Worm (Caenorhabditis elegans) whole organism, young adult: ENCODE data around the gene pbo-6.

Source experiments
- C17E4.6 ChIP-seq: fragments of 200-800 bp; sonication (Bioruptor generic); IDR thresholded peaks from 2 replicates; pipeline ENCODE4 v1.3.6; 2022; ENCODE audit warnings: missing genetic modification reagents, missing genetic modification characterization, missing compliant biosample characterization
- D2030.7 ChIP-seq: fragments of 200-800 bp; sonication (Bioruptor generic); IDR thresholded peaks from 2 replicates; pipeline ENCODE4 v1.3.6; 2022; ENCODE audit warnings: missing genetic modification reagents, missing genetic modification characterization, missing compliant biosample characterization
- F22D6.2 ChIP-seq: sonication (generic microtip); optimal IDR thresholded peaks from 2 replicates; lab custom pipeline; 2016; ENCODE audit warnings: mild to moderate bottlenecking, missing genetic modification characterization, missing compliant biosample characterization
- F39B2.1 ChIP-seq: fragments of 200-800 bp; sonication (Bioruptor generic); IDR thresholded peaks from 2 replicates; pipeline ENCODE4 v1.3.6; 2022; ENCODE audit warnings: missing genetic modification reagents, missing genetic modification characterization, missing compliant biosample characterization
- Y53G8AR.9 ChIP-seq: fragments of 200-800 bp; sonication (Bioruptor generic); conservative IDR thresholded peaks from 2 replicates; pipeline ENCODE4 v1.3.6; 2022; ENCODE audit warnings: missing genetic modification reagents, missing genetic modification characterization, missing compliant biosample characterization
- Y56A3A.18 ChIP-seq: fragments of 200-800 bp; sonication (Bioruptor generic); IDR thresholded peaks from 2 replicates; pipeline ENCODE4 v1.3.6; 2022; ENCODE audit warnings: missing genetic modification reagents, missing genetic modification characterization, missing compliant biosample characterization
- ZK185.1 ChIP-seq: sonication (generic microtip); optimal IDR thresholded peaks from 2 replicates; lab custom pipeline; 2016; ENCODE audit warnings: mild to moderate bottlenecking, missing genetic modification characterization, missing compliant biosample characterization; ENCODE audit not compliant: poor library complexity, severe bottlenecking
- ama-1 ChIP-seq, 3 experiments: fragments of 150-350 bp in 1 of 3; sonication (generic microtip) in 2 of 3; optimal IDR thresholded peaks; 2 replicates each; lab custom pipeline; 2014 to 2018; ENCODE audit warnings: missing biosample characterization in 2 of 3, missing genetic modification characterization in 2 of 3, missing genetic modification reagents in 2 of 3
- aptf-3 ChIP-seq: fragments of 200-800 bp; sonication (Bioruptor generic); IDR thresholded peaks from 2 replicates; pipeline ENCODE4 v1.3.6; 2022; ENCODE audit warnings: missing genetic modification characterization, missing compliant biosample characterization
- attf-3 ChIP-seq: fragments of 200-800 bp; sonication (Bioruptor generic); conservative IDR thresholded peaks from 2 replicates; pipeline ENCODE4 v1.3.6; 2022; ENCODE audit warnings: missing genetic modification reagents, missing genetic modification characterization, missing compliant biosample characterization
- bed-2 ChIP-seq: fragments of 200-800 bp; sonication (Bioruptor generic); IDR thresholded peaks from 2 replicates; pipeline ENCODE4 v1.3.6; 2022; ENCODE audit warnings: missing genetic modification reagents, missing genetic modification characterization, missing compliant biosample characterization
- ceh-27 ChIP-seq: fragments of 200-800 bp; sonication (Bioruptor generic); optimal IDR thresholded peaks from 2 replicates; lab custom pipeline; 2018; ENCODE audit warnings: mild to moderate bottlenecking, missing genetic modification characterization, moderate library complexity, missing compliant biosample characterization
- ceh-40 ChIP-seq: fragments of 200-800 bp; sonication (Bioruptor generic); IDR thresholded peaks from 2 replicates; pipeline ENCODE4 v1.3.6; 2022; ENCODE audit warnings: missing genetic modification characterization, missing compliant biosample characterization
- ceh-58 ChIP-seq: fragments of 200-800 bp; sonication (Bioruptor generic); IDR thresholded peaks from 2 replicates; pipeline ENCODE4 v1.3.6; 2022; ENCODE audit warnings: missing genetic modification characterization, missing compliant biosample characterization
- chd-7 ChIP-seq: sonication (generic microtip); optimal IDR thresholded peaks from 2 replicates; lab custom pipeline; 2016; ENCODE audit warnings: mild to moderate bottlenecking, missing genetic modification characterization, moderate library complexity, missing compliant biosample characterization
- ekl-4 ChIP-seq: fragments of 200-800 bp; sonication (Bioruptor generic); IDR thresholded peaks from 2 replicates; pipeline ENCODE4 v1.3.6; 2022; ENCODE audit warnings: missing genetic modification reagents, missing genetic modification characterization, missing compliant biosample characterization
- gei-17 ChIP-seq: fragments of 200-800 bp; sonication (Bioruptor generic); optimal IDR thresholded peaks from 2 replicates; lab custom pipeline; 2018; ENCODE audit warnings: mild to moderate bottlenecking, missing genetic modification characterization, missing compliant biosample characterization
- hlh-26 ChIP-seq: fragments of 200-800 bp; sonication (Bioruptor generic); conservative IDR thresholded peaks from 2 replicates; pipeline ENCODE4 v1.3.6; 2022; ENCODE audit warnings: missing genetic modification reagents, missing genetic modification characterization, missing compliant biosample characterization
- lin-26 ChIP-seq: fragments of 200-800 bp; sonication (Bioruptor generic); IDR thresholded peaks from 2 replicates; pipeline ENCODE4 v1.3.6; 2022; ENCODE audit warnings: missing genetic modification reagents, missing genetic modification characterization, missing compliant biosample characterization
- lin-35 ChIP-seq, 3 experiments: fragments of 150-350 bp in 2 of 3; sonication (generic microtip) in 1 of 3; optimal IDR thresholded peaks; 2 replicates each; lab custom pipeline; 2014 to 2018; ENCODE audit warnings: missing biosample characterization in 3 of 3, missing genetic modification characterization in 3 of 3, missing genetic modification reagents in 3 of 3
- lin-40 ChIP-seq: sonication (generic microtip); optimal IDR thresholded peaks from 2 replicates; lab custom pipeline; 2016; ENCODE audit warnings: missing genetic modification characterization, mild to moderate bottlenecking, missing compliant biosample characterization, missing genotype, missing genetic modification reagents
- lsy-27 ChIP-seq: sonication (generic microtip); optimal IDR thresholded peaks from 2 replicates; lab custom pipeline; 2017; ENCODE audit warnings: missing genetic modification characterization, mild to moderate bottlenecking, missing compliant biosample characterization, antibody characterized with exemption, missing genotype, borderline replicate concordance; ENCODE audit not compliant: insufficient read depth
- madf-8 ChIP-seq: fragments of 200-800 bp; sonication (Bioruptor generic); conservative IDR thresholded peaks from 2 replicates; pipeline ENCODE4 v1.3.6; 2022; ENCODE audit warnings: missing genetic modification reagents, missing genetic modification characterization, missing compliant biosample characterization
- mcd-1 ChIP-seq: fragments of 200-800 bp; sonication (Bioruptor generic); IDR thresholded peaks from 2 replicates; pipeline ENCODE4 v1.3.6; 2022; ENCODE audit warnings: missing genetic modification reagents, missing genetic modification characterization, missing compliant biosample characterization
- mes-4 ChIP-seq: sonication (generic microtip); optimal IDR thresholded peaks from 2 replicates; lab custom pipeline; 2016; ENCODE audit warnings: missing genotype, missing genetic modification characterization, missing compliant biosample characterization
- nfya-2 ChIP-seq: fragments of 200-800 bp; sonication (Bioruptor generic); IDR thresholded peaks from 2 replicates; pipeline ENCODE4 v1.3.6; 2022; ENCODE audit warnings: missing genetic modification reagents, missing genetic modification characterization, missing compliant biosample characterization
- nhr-27 ChIP-seq: fragments of 200-800 bp; sonication (Bioruptor generic); optimal IDR thresholded peaks from 2 replicates; lab custom pipeline; 2018; ENCODE audit warnings: mild to moderate bottlenecking, missing genetic modification characterization, moderate library complexity, missing compliant biosample characterization
- pbrm-1 ChIP-seq: fragments of 200-800 bp; sonication (Bioruptor generic); IDR thresholded peaks from 2 replicates; pipeline ENCODE4 v1.3.6; 2022; ENCODE audit warnings: missing genetic modification reagents, missing genetic modification characterization, missing compliant biosample characterization
- rcor-1 ChIP-seq: fragments of 200-800 bp; sonication (Bioruptor generic); IDR thresholded peaks from 2 replicates; pipeline ENCODE4 v1.3.6; 2022; ENCODE audit warnings: missing genetic modification reagents, missing genetic modification characterization, missing compliant biosample characterization
- sdz-38 ChIP-seq: sonication (generic microtip); optimal IDR thresholded peaks from 2 replicates; lab custom pipeline; 2016; ENCODE audit warnings: missing genotype, missing genetic modification characterization, missing compliant biosample characterization
- sea-2 ChIP-seq: fragments of 200-800 bp; sonication (Bioruptor generic); IDR thresholded peaks from 2 replicates; pipeline ENCODE4 v1.3.6; 2022; ENCODE audit warnings: missing genetic modification characterization, missing compliant biosample characterization
- snpc-1.3 ChIP-seq: sonication (generic microtip); optimal IDR thresholded peaks from 2 replicates; lab custom pipeline; 2017; ENCODE audit warnings: missing genetic modification characterization, mild to moderate bottlenecking, missing compliant biosample characterization, antibody characterized with exemption, moderate library complexity, missing genotype, missing genetic modification reagents; ENCODE audit not compliant: insufficient read depth
- snpc-4 ChIP-seq, 5 experiments: fragments of 150-350 bp in 1 of 5; sonication (generic microtip) in 4 of 5; optimal IDR thresholded peaks; 2 replicates each; lab custom pipeline; 2014 to 2018; ENCODE audit warnings: missing genetic modification characterization in 5 of 5, missing biosample characterization in 3 of 5, antibody characterized with exemption in 2 of 5, mild to moderate bottlenecking in 2 of 5, missing compliant biosample characterization in 2 of 5, missing genotype in 2 of 5, moderate library complexity in 2 of 5, missing genetic modification reagents in 1 of 5
- somi-1 ChIP-seq: fragments of 200-800 bp; sonication (Bioruptor generic); optimal IDR thresholded peaks from 2 replicates; lab custom pipeline; 2018; ENCODE audit warnings: mild to moderate bottlenecking, missing genetic modification characterization, missing compliant biosample characterization
- unc-62 ChIP-seq: fragments of 150-350 bp; optimal IDR thresholded peaks from 2 replicates; lab custom pipeline; 2014; ENCODE audit warnings: missing biosample characterization, missing genetic modification reagents, missing genetic modification characterization
- xnd-1 ChIP-seq: sonication (generic microtip); optimal IDR thresholded peaks from 2 replicates; lab custom pipeline; 2016; ENCODE audit warnings: missing genotype, missing genetic modification reagents, missing genetic modification characterization, missing compliant biosample characterization
- ztf-18 ChIP-seq: sonication (generic microtip); optimal IDR thresholded peaks from 2 replicates; lab custom pipeline; 2016; ENCODE audit warnings: missing genotype, mild to moderate bottlenecking, missing genetic modification characterization, missing compliant biosample characterization
- ztf-26 ChIP-seq: sonication (generic microtip); optimal IDR thresholded peaks from 2 replicates; lab custom pipeline; 2017; ENCODE audit warnings: missing genetic modification characterization, missing compliant biosample characterization
- ztf-6 ChIP-seq: fragments of 200-800 bp; sonication (Bioruptor generic); IDR thresholded peaks from 2 replicates; pipeline ENCODE4 v1.3.6; 2022; ENCODE audit warnings: missing genetic modification reagents, missing genetic modification characterization, missing compliant biosample characterization

pbo-6 gene

DNA sequence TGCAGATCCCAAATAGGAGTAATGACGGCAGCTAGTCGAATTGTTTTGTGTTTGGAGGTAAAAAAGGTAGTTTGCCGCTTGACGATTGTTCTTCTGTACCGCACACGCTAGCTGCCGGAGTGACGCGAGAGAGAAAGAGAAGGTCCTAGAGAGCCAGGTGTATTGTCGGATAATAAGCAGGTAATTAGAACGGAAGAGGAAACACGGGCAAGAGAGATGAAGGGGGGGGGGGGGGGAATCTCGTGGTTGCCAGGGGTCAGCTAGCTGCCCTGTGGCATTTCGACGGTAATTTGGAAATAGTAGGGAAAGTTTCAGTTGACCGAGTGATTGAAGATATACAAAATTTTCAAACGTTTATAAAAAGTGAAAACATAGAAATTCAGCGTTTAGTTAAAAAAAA, 15.0 kb upstream of the pbo-6 start, which contains the start of gene crb-1:
TSS of gene crb-1 (minus strand) at position 147 of the 400 bp plus-strand sequence.
- TF ChIP-seq pbrm-1, result no peak
- TF ChIP-seq nfya-2 (GFP tag; lab: Robert Waterston, UW), result no peak
- no peak for TF ChIP-seq F22D6.2
- no peak for TF ChIP-seq madf-8 (GFP tag; lab: Robert Waterston, UW)
- TF ChIP-seq sea-2 (GFP tag; lab: Robert Waterston, UW), result no peak
- TF ChIP-seq ztf-18 (tag; lab: Kevin White, UChicago), result no peak
- TF ChIP-seq F39B2.1, result no peak
- TF ChIP-seq snpc-4 (GFP tag; optimal IDR thresholded peaks at IDR 0.05; lab: Kevin White, UChicago), result no peak
- TF ChIP-seq snpc-4 (tag; optimal IDR thresholded peaks at IDR 0.05; lab: Kevin White, UChicago), result no peak

DNA sequence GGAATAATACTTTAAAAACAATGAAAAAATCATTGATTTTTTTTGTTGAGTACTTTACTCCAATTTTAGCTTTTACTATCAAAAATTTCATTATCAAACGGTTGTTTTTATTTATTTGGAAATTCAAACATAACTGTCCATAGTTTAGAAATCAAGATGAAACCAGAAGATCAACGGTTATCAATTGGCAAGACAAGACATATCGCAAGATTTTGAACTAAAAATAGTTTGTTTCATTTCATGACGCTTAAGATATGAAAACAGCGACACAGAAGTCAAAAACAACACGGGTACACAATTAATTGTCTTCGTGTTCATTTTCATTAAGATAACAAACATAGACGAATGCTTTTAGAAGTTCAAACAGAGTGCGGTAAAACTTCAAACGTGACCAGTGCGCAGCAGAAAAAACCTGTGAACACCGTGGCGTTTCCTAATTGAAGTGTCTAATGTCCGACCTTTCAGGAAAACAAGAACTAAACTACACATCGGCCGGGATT, 11.3 kb upstream of the pbo-6 start:
- TF ChIP-seq C17E4.6 (no peak), aptf-3 (GFP tag; lab: Robert Waterston, UW) (no peak), rcor-1 (no peak), attf-3 (GFP tag; lab: Robert Waterston, UW) (no peak), D2030.7 (GFP tag; lab: Robert Waterston, UW) (no peak), ceh-27 (GFP tag; lab: Kevin White, UChicago) (no peak), mes-4 (no peak), lin-40 (tag; lab: Kevin White, UChicago) (no peak), unc-62 (GFP tag; lab: Kevin White, UChicago) (no peak), sdz-38 (no peak), snpc-1.3 (tag; lab: Kevin White, UChicago) (no peak), ztf-6 (GFP tag; lab: Robert Waterston, UW) (no peak), bed-2 (GFP tag; lab: Robert Waterston, UW) (no peak), hlh-26 (no peak), mcd-1 (GFP tag; lab: Robert Waterston, UW) (no peak), ceh-58 (GFP tag; lab: Robert Waterston, UW) (no peak)

DNA sequence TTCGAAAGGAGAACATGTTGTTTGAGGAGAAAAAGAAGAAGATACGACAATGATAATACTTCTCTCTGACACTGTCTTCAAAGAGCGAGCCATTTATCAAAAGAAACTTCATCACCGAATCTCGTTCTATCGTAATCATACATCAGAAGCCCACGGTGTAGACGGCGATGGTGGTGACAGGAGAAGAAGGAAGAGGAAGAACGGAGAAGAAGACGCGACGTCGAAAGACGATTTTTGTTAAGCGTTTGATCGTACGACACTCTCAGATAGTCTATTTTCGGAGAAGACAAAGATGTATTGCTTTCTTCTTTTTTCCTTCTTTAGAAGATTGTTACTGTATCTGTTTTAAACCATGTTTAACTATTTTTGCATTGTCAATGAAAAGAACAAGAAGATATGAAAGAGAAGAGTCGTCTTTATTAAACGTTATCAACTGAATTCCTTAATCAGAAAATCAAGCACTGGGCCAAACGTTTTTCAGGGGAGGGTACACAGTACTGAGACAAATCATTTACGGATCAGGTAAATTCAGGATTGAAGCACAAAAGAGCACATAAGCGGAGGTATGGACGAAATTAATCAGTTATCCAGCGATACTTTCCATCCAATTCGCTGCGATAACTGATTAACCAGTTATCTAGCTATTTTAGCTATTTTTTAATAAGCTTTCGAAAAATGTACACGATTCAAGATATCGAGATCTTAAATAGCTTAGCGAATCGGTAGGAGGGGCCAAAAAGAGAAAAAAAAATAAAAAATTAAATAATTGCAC, 8.8 kb upstream of the pbo-6 start:
- TF ChIP-seq lin-26 (peak; percentile 57; the same call in 1 of the 2 replicates), mcd-1 (GFP tag; lab: Robert Waterston, UW) (0 out of 2 replicates have a peak, but pooled peaks have one; percentile 3), chd-7 (tag; lab: Kevin White, UChicago) (peak; percentile 38), ceh-40 (GFP tag; lab: Robert Waterston, UW) (0 out of 2 replicates have a peak, but pooled peaks have one; percentile 14), lin-40 (tag; lab: Kevin White, UChicago) (peak; percentile 47), sdz-38 (no peak), nhr-27 (tag; lab: Kevin White, UChicago) (peak; percentile 26), Y53G8AR.9 (GFP tag; lab: Robert Waterston, UW) (0 out of 2 replicates have a peak, but pooled peaks have one; percentile 16), Y56A3A.18 (GFP tag; lab: Robert Waterston, UW) (0 out of 2 replicates have a peak, but pooled peaks have one; percentile 7), lin-35 (GFP tag; optimal IDR thresholded peaks at IDR 0.05; lab: Kevin White, UChicago) (peak in 1 of 3 experiments; percentile 18), ztf-26 (peak; percentile 68), lsy-27 (tag; lab: Kevin White, UChicago) (no peak), ekl-4 (0 out of 2 replicates have a peak, but pooled peaks have one; percentile 7), xnd-1 (tag; lab: Kevin White, UChicago) (no peak), gei-17 (GFP tag; lab: Kevin White, UChicago) (peak; percentile 49), ztf-18 (tag; lab: Kevin White, UChicago) (no peak), somi-1 (GFP tag; lab: Kevin White, UChicago) (peak; percentile 11), ZK185.1 (tag; lab: Kevin White, UChicago) (peak; percentile 28), pbrm-1 (peak; percentile 34; the same call in 1 of the 2 replicates), ama-1 (optimal IDR thresholded peaks at IDR 0.05; lab: Kevin White, UChicago) (peak; percentile 70), ama-1 (GFP tag; optimal IDR thresholded peaks at IDR 0.05; lab: Kevin White, UChicago) (no peak)
